Worm (Caenorhabditis elegans) whole organism, mixed stage, embryonic: ENCODE results near the gene glna-2.

ENCODE experiments used
- blmp-1 ChIP-seq: fragments of 150-350 bp; optimal IDR thresholded peaks from 2 replicates; lab custom pipeline; 2014; ENCODE audit warnings: missing biosample characterization, missing genetic modification characterization
- ces-1 ChIP-seq: fragments of 150-350 bp; optimal IDR thresholded peaks from 2 replicates; lab custom pipeline; 2014; ENCODE audit warnings: missing biosample characterization, missing genetic modification reagents, missing genetic modification characterization
- elt-1 ChIP-seq: sonication (generic microtip); optimal IDR thresholded peaks from 2 replicates; lab custom pipeline; 2017; ENCODE audit warnings: missing genetic modification characterization, mild to moderate bottlenecking, missing compliant biosample characterization, antibody characterized with exemption, moderate library complexity, borderline replicate concordance; ENCODE audit not compliant: insufficient read depth
- elt-3 ChIP-seq: fragments of 150-350 bp; optimal IDR thresholded peaks from 2 replicates; lab custom pipeline; 2014; ENCODE audit warnings: missing biosample characterization, missing genetic modification characterization
- lin-13 ChIP-seq: fragments of 150-350 bp; optimal IDR thresholded peaks from 2 replicates; lab custom pipeline; 2014; ENCODE audit warnings: missing biosample characterization, missing genetic modification characterization
- lin-32 ChIP-seq: fragments of 200-800 bp; sonication (Bioruptor generic); optimal IDR thresholded peaks from 2 replicates; lab custom pipeline; 2018; ENCODE audit warnings: mild to moderate bottlenecking, missing genetic modification characterization, missing compliant biosample characterization
- lsy-2 ChIP-seq: fragments of 150-350 bp; optimal IDR thresholded peaks from 2 replicates; lab custom pipeline; 2014; ENCODE audit warnings: missing biosample characterization, missing genetic modification characterization
- mep-1 ChIP-seq: fragments of 150-350 bp; optimal IDR thresholded peaks from 2 replicates; lab custom pipeline; 2017; ENCODE audit warnings: missing biosample characterization, missing genetic modification reagents, missing genetic modification characterization, inconsistent platforms
- nhr-2 ChIP-seq: fragments of 150-350 bp; optimal IDR thresholded peaks from 2 replicates; lab custom pipeline; 2014; ENCODE audit warnings: missing biosample characterization, missing genetic modification characterization
- nhr-76 ChIP-seq: sonication (generic microtip); optimal IDR thresholded peaks from 2 replicates; lab custom pipeline; 2017; ENCODE audit warnings: missing biosample characterization, missing genetic modification characterization
- pha-4 ChIP-seq: fragments of 150-350 bp; optimal IDR thresholded peaks from 2 replicates; lab custom pipeline; 2018; ENCODE audit warnings: missing biosample characterization, missing genetic modification reagents, missing genetic modification characterization
- unc-39 ChIP-seq: fragments of 150-350 bp; optimal IDR thresholded peaks from 2 replicates; lab custom pipeline; 2014; ENCODE audit warnings: missing biosample characterization, missing genetic modification characterization
- unc-62 ChIP-seq: fragments of 150-350 bp; optimal IDR thresholded peaks from 2 replicates; lab custom pipeline; 2014; ENCODE audit warnings: missing biosample characterization, missing genetic modification reagents, missing genetic modification characterization

DNA sequence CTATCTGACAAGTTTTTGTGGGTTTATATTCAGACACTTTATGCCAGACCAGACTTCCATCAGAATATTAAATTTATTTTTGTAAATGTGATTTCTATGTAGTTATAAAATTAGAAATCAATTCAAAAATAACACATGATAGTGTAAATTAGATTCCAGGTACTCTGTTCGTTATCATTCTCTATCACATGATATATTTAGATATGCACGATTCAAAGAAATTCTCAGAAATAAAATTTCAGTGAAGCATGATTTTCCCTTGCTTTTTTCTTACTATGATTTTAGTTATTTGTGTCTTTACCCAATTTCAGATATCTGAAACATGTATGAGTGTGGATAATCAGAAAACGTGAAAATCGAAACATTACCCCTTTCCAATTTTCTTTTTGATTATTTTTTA, 30.9 kb upstream of the glna-2 start:
- no peak for TF ChIP-seq blmp-1 (tag; lab: Kevin White, UChicago)
- no peak for TF ChIP-seq unc-62
- no peak for TF ChIP-seq mep-1
- TF ChIP-seq ces-1 (GFP tag; lab: Kevin White, UChicago): no peak
- no peak for TF ChIP-seq lsy-2 (tag; lab: Kevin White, UChicago)
- no peak for TF ChIP-seq elt-3 (tag; lab: Kevin White, UChicago)
- TF ChIP-seq nhr-76 (tag; lab: Kevin White, UChicago): no peak
- TF ChIP-seq elt-1: no peak
- no peak for TF ChIP-seq pha-4 (tag; lab: Kevin White, UChicago)
- no peak for TF ChIP-seq lin-13 (tag; lab: Kevin White, UChicago)
- no peak for TF ChIP-seq unc-39
- TF ChIP-seq nhr-2 (tag; lab: Kevin White, UChicago): no peak
- no peak for TF ChIP-seq lin-32 (GFP tag; lab: Kevin White, UChicago)
